Fruit fly (Drosophila melanogaster): Measurements from ENCODE around the gene ema.

The ema gene

DNA sequence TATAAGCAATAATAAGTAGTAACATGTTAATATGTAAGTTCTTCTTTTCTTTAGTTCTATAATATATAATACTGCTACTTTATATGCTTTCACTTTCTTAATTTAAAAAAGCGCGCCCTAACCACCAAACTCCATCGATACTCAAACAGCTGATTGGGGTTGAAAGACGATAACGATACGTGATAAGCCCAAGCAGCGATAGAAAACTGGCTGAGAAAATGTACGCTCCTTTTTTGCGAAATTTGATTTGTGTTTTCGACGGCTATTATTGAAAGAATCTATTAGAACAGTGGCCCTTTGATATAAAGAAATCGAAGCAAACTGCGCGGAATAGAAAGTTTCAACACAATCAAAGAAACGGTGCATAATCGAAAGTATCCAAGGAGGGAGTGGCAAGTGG, 14.4 kb upstream of the ema start, which contains the start of gene CG14883:
CG14883 (plus strand) TSS at position 178 of the 400 bp plus-strand sequence.
- no peak for TF ChIP-seq Sin3A (optimal IDR thresholded peaks at IDR 0.05)

- TF ChIP-seq psq (optimal IDR thresholded peaks at IDR 0.05) (no peak), Myc (optimal IDR thresholded peaks at IDR 0.05) (no peak), insv (optimal IDR thresholded peaks at IDR 0.05) (no peak), h (optimal IDR thresholded peaks at IDR 0.05) (no peak), ttk (optimal IDR thresholded peaks at IDR 0.05) (no peak), Sin3A (optimal IDR thresholded peaks at IDR 0.05) (no peak)
Measured at dm6 chr3R:16454192-16454591, 12.7 kb upstream of the ema start, which contains the start of gene CG10405. TSS of gene CG10405 (plus strand) at chr3R:16454492.

dm6 chr3R:16453597-16453996, 12.1 kb upstream of the ema start, which contains the start of gene Pak3:
TSS of gene Pak3 (minus strand) at chr3R:16453821.
- TF ChIP-seq insv (optimal IDR thresholded peaks at IDR 0.05) (no peak), Sin3A (optimal IDR thresholded peaks at IDR 0.05) (no peak), ttk (optimal IDR thresholded peaks at IDR 0.05) (no peak), Myc (optimal IDR thresholded peaks at IDR 0.05) (no peak), h (optimal IDR thresholded peaks at IDR 0.05) (no peak), psq (optimal IDR thresholded peaks at IDR 0.05) (no peak)

DNA sequence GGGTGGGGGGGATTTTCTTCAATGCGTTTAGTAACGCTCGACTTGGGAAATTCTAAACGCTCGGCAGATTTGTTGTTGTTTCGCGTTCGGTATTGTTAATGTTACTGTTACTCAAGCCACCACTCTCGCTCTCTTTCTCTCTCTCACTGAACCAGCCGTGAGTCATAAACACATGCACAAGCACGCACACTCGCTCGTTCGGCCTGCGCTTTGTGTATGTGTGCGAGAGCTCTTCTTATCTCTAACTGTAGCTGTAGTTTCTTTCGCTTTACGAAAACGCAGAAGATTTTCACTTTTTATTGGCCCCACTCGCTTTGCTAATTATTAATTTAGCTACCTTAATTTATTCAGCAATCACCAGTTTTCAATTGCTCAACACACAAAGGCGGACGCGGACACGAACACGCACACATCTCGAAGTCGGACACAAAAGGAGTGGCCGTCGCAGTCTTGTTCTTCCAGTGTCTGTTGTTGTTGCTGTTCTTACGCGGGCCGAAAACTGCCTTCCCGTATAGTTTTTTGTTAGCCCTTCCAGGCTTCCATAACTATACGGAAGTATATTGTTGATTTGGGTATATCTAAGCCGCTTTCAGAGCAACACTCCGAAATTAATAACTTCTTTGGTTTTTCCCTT, 11.6 kb upstream of the ema start:
- TF ChIP-seq psq (optimal IDR thresholded peaks at IDR 0.05) (no peak), h (optimal IDR thresholded peaks at IDR 0.05) (no peak), insv (optimal IDR thresholded peaks at IDR 0.05) (no peak), Myc (optimal IDR thresholded peaks at IDR 0.05) (no peak), Sin3A (optimal IDR thresholded peaks at IDR 0.05) (no peak), ttk (optimal IDR thresholded peaks at IDR 0.05) (no peak)

- TF ChIP-seq Myc (optimal IDR thresholded peaks at IDR 0.05) (no peak), ttk (optimal IDR thresholded peaks at IDR 0.05) (no peak), insv (optimal IDR thresholded peaks at IDR 0.05) (no peak), h (optimal IDR thresholded peaks at IDR 0.05) (no peak), Sin3A (optimal IDR thresholded peaks at IDR 0.05) (no peak), psq (optimal IDR thresholded peaks at IDR 0.05) (no peak)
Measured at dm6 chr3R:16449187-16449973, 7.9 kb upstream of the ema start.

DNA sequence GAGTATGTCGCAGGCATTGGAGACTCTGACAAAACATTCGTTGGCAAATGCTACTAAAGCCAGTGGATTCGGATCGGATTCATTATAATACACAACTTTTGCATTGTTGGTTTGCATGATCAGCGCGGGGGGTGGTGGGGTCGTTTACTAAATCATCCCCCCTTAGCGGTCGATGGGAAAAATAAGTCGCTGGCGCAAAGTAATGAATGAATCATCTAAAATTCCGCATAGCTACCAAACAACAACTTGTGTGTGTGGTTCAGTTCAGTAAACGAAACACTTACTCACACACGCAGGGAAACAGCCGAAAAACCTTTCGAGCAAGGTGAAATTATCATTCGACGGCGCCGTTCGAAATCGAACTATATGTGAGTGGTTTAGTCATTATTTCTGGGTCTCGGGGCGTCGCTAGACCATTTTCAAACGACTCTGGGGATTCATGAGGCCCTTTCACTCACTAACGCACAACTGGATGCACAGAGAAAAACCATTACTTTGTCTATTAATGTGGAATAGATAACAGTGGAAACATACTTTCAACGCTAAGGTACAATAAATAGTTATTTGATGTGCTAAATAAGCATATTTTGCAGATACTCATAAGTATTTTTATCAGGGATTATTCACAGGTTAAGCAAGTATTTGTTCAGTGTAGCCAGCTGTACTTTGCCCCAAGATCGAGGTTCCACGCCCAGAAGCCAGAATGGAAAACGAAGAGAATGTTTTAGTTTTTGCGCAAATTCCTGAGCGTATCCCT, 7.1 kb upstream of the ema start:
- TF ChIP-seq Sin3A (optimal IDR thresholded peaks at IDR 0.05): no peak
- TF ChIP-seq psq (optimal IDR thresholded peaks at IDR 0.05): no peak
- no peak for TF ChIP-seq ttk (optimal IDR thresholded peaks at IDR 0.05)
- TF ChIP-seq insv (optimal IDR thresholded peaks at IDR 0.05): no peak
- TF ChIP-seq Myc (optimal IDR thresholded peaks at IDR 0.05): no peak
- no peak for TF ChIP-seq h (optimal IDR thresholded peaks at IDR 0.05)

dm6 chr3R:16447448-16448045, 6.1 kb upstream of the ema start:
- no peak for TF ChIP-seq insv (optimal IDR thresholded peaks at IDR 0.05)

DNA sequence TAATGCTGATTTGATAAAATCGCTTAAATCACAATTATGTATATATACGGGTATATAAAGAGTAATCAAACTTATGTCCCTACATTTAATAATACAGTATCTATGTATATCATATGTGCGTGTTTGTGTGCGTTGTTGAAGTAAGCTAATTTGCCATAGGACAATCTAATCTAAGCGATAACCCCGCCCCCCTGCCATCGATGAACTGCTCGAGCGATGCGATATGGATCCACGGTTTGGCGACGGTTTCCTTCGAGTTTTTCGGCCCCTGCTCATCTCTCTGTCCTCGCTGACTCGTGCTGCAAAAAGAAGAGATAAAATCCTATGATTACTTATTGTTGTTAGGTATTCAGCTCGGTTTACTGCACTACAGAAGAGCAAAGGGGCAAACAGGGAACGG, 5.4 kb upstream of the ema start:
- TF ChIP-seq Sin3A (optimal IDR thresholded peaks at IDR 0.05): no peak
- no peak for TF ChIP-seq h (optimal IDR thresholded peaks at IDR 0.05)
- TF ChIP-seq Myc (optimal IDR thresholded peaks at IDR 0.05): no peak
- no peak for TF ChIP-seq psq (optimal IDR thresholded peaks at IDR 0.05)
- TF ChIP-seq insv (optimal IDR thresholded peaks at IDR 0.05): no peak
- no peak for TF ChIP-seq ttk (optimal IDR thresholded peaks at IDR 0.05)

- no peak for TF ChIP-seq h (optimal IDR thresholded peaks at IDR 0.05)
- TF ChIP-seq Myc (optimal IDR thresholded peaks at IDR 0.05): no peak
- TF ChIP-seq ttk (optimal IDR thresholded peaks at IDR 0.05): no peak
- no peak for TF ChIP-seq insv (optimal IDR thresholded peaks at IDR 0.05)
- TF ChIP-seq Sin3A (optimal IDR thresholded peaks at IDR 0.05): no peak
- no peak for TF ChIP-seq psq (optimal IDR thresholded peaks at IDR 0.05)
Measured at dm6 chr3R:16442937-16443336, 1.5 kb upstream of the ema start, which contains the start of the genes Ttc1 and CG14882. TSS of gene Ttc1 (minus strand) at chr3R:16443007. TSS of gene CG14882 (plus strand) at chr3R:16443207.

- TF ChIP-seq h (optimal IDR thresholded peaks at IDR 0.05): no peak
- no peak for TF ChIP-seq psq (optimal IDR thresholded peaks at IDR 0.05)
- no peak for TF ChIP-seq Sin3A (optimal IDR thresholded peaks at IDR 0.05)
- no peak for TF ChIP-seq ttk (optimal IDR thresholded peaks at IDR 0.05)
- TF ChIP-seq insv (optimal IDR thresholded peaks at IDR 0.05): no peak
Measured at dm6 chr3R:16436374-16437037, 5.0 kb downstream of the ema start, which contains the start of gene mRpS33. TSS of gene mRpS33 (minus strand) at chr3R:16436597.

DNA sequence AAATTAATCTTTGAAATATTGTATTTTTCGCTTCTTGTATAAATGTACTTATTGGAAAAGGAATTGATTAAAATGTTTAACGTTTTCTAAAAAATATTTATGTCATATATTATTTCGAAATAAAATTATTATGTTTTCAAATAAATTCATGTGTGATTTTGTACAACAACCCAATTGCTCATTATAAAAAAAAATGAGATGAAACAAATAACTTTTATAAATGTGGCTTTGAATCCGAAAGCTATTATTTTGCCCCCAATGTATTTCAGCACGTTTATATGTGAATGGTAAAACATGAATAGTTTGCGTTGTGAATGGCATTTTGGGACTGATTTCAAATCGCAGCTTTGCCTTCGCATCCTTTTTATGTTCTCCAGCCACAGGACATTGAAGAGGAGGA, 6.9 kb downstream of the ema start, which contains the start of gene CG14881:
CG14881 (plus strand) TSS at position 301 of the 400 bp plus-strand sequence.
- TF ChIP-seq ttk (optimal IDR thresholded peaks at IDR 0.05): no peak
- no peak for TF ChIP-seq insv (optimal IDR thresholded peaks at IDR 0.05)
- TF ChIP-seq Sin3A (optimal IDR thresholded peaks at IDR 0.05): no peak
- no peak for TF ChIP-seq psq (optimal IDR thresholded peaks at IDR 0.05)
- no peak for TF ChIP-seq Myc (optimal IDR thresholded peaks at IDR 0.05)
- no peak for TF ChIP-seq h (optimal IDR thresholded peaks at IDR 0.05)
